Worm (Caenorhabditis elegans) whole organism, L3 larva: ENCODE data around the gene hen-1.
A peak's percentile ranks its signal among the peaks of the same experiment; 100 is the strongest.

Experiments
- R02D3.7 ChIP-seq: fragments of 150-350 bp; optimal IDR thresholded peaks from 2 replicates; lab custom pipeline; 2014; ENCODE audit warnings: missing biosample characterization, missing genetic modification characterization
- ZK546.5 ChIP-seq: sonication (generic microtip); optimal IDR thresholded peaks from 2 replicates; lab custom pipeline; 2017; ENCODE audit warnings: missing biosample characterization, missing genetic modification characterization
- mdl-1 ChIP-seq: fragments of 150-350 bp; optimal IDR thresholded peaks from 2 replicates; lab custom pipeline; 2014; ENCODE audit warnings: missing biosample characterization, missing genetic modification characterization
- pqm-1 ChIP-seq: fragments of 150-350 bp; optimal IDR thresholded peaks from 2 replicates; lab custom pipeline; 2017; ENCODE audit warnings: missing biosample characterization, missing genetic modification characterization, inconsistent platforms

DNA sequence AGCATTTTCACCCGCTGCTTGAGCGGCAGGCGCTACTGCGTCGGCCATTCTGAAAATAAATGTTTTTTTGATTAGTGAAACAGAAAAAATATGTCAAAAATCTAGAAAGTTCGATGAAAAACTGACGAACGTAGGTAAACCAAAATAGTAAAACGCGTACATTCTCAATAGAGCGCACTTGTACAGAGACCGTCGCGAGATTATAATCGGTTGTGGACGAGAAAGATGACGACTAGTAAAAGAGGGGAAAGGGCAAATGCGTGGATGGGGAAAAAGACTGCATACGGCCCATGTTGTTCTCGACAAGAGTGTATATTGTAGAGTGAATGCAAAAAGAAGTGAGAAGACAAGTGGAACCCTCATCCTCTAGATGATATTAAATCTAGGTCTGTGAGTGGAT lies 16.5 kb downstream of the hen-1 start, which contains the start of gene C36B7.6:
- TF ChIP-seq R02D3.7 (tag; lab: Kevin White, UChicago) (no peak), ZK546.5 (tag; lab: Kevin White, UChicago) (no peak), pqm-1 (peak; percentile 30), mdl-1 (no peak)
